Fruit fly (Drosophila melanogaster): ENCODE results near the gene CG33494.

Gene CG33494

dm6 chr3R:25495072-25495471, at the start of gene CG33494:
TSS of gene CG33494 (minus strand) at chr3R:25495161.
- TF ChIP-seq CG8478 (optimal IDR thresholded peaks at IDR 0.05) (no peak), CTCF (optimal IDR thresholded peaks at IDR 0.05) (no peak)

dm6 chr3R:25543565-25544317, 48.8 kb upstream of the CG33494 start:
- TF ChIP-seq CG8478 (optimal IDR thresholded peaks at IDR 0.05): no peak
- TF ChIP-seq CTCF (optimal IDR thresholded peaks at IDR 0.05): no peak

dm6 chr3R:25539132-25539531, 44.2 kb upstream of the CG33494 start:
- no peak for TF ChIP-seq CG8478 (optimal IDR thresholded peaks at IDR 0.05)
- TF ChIP-seq CTCF (optimal IDR thresholded peaks at IDR 0.05): no peak

- TF ChIP-seq CTCF (optimal IDR thresholded peaks at IDR 0.05) (no peak), CG8478 (optimal IDR thresholded peaks at IDR 0.05) (no peak)
These were observed 37.7 kb upstream of the CG33494 start for dm6 chr3R:25532406-25533225.

dm6 chr3R:25531905-25532387, 37.0 kb upstream of the CG33494 start:
- no peak for TF ChIP-seq CG8478 (optimal IDR thresholded peaks at IDR 0.05)
- no peak for TF ChIP-seq CTCF (optimal IDR thresholded peaks at IDR 0.05)

- no peak for TF ChIP-seq CTCF (optimal IDR thresholded peaks at IDR 0.05)
- TF ChIP-seq CG8478 (optimal IDR thresholded peaks at IDR 0.05): no peak
These were observed 34.3 kb upstream of the CG33494 start for dm6 chr3R:25529289-25529688.

dm6 chr3R:25519465-25520071, 24.6 kb upstream of the CG33494 start:
- no peak for TF ChIP-seq CTCF (optimal IDR thresholded peaks at IDR 0.05)
- no peak for TF ChIP-seq CG8478 (optimal IDR thresholded peaks at IDR 0.05)

- TF ChIP-seq CG8478 (optimal IDR thresholded peaks at IDR 0.05) (no peak), CTCF (optimal IDR thresholded peaks at IDR 0.05) (no peak)
These were observed 23.6 kb upstream of the CG33494 start for dm6 chr3R:25518584-25518983.

- TF ChIP-seq CG8478 (optimal IDR thresholded peaks at IDR 0.05) (no peak), CTCF (optimal IDR thresholded peaks at IDR 0.05) (no peak)
These were observed 23.2 kb upstream of the CG33494 start for dm6 chr3R:25518099-25518567.

- TF ChIP-seq CTCF (optimal IDR thresholded peaks at IDR 0.05): no peak
- no peak for TF ChIP-seq CG8478 (optimal IDR thresholded peaks at IDR 0.05)
These were observed 22.6 kb upstream of the CG33494 start for dm6 chr3R:25517521-25517920.

- TF ChIP-seq CG8478 (optimal IDR thresholded peaks at IDR 0.05) (no peak), CTCF (optimal IDR thresholded peaks at IDR 0.05) (no peak)
These were observed 20.7 kb upstream of the CG33494 start, which contains the start of gene msi for dm6 chr3R:25515450-25516288. TSS of gene msi (plus strand) at chr3R:25516118.

dm6 chr3R:25512750-25513149, 17.8 kb upstream of the CG33494 start:
- TF ChIP-seq CTCF (optimal IDR thresholded peaks at IDR 0.05) (no peak), CG8478 (optimal IDR thresholded peaks at IDR 0.05) (no peak)

dm6 chr3R:25505975-25506374, 11.0 kb upstream of the CG33494 start, which contains the start of gene CG5111:
TSS of gene CG5111 (plus strand) at chr3R:25506275.
- no peak for TF ChIP-seq CTCF (optimal IDR thresholded peaks at IDR 0.05)
- TF ChIP-seq CG8478 (optimal IDR thresholded peaks at IDR 0.05): no peak

- TF ChIP-seq CTCF (optimal IDR thresholded peaks at IDR 0.05) (no peak), CG8478 (optimal IDR thresholded peaks at IDR 0.05) (no peak)
These were observed 9.9 kb upstream of the CG33494 start, which contains the start of gene CG5107 for dm6 chr3R:25504891-25505290. TSS of gene CG5107 (plus strand) at chr3R:25505191.
